Worm (Caenorhabditis elegans): ENCODE results near the gene pax-2.

ce11 chrIV:4225851-4226250 lies 21.7 kb upstream of the pax-2 start, which contains the start of gene srbc-71:
- no peak for TF ChIP-seq him-1 (tag; optimal IDR thresholded peaks at IDR 0.05)
- no peak for TF ChIP-seq W03F9.2 (tag; optimal IDR thresholded peaks at IDR 0.05)
- no peak for TF ChIP-seq dao-5 (tag; optimal IDR thresholded peaks at IDR 0.05)

Measured in whole organism, L4/young adult.